Fruit fly (Drosophila melanogaster) whole organism, embryonic: ENCODE data around the gene CG3198.

Experiments used
- Abd-B ChIP-seq: fragments of 200-800 bp; sonication (Bioruptor generic); optimal IDR thresholded peaks from 2 replicates; lab custom pipeline; 2018; ENCODE audit warnings: missing biosample characterization, mild to moderate bottlenecking, missing genetic modification characterization, moderate library complexity
- Ada2b ChIP-seq: fragments of 200-800 bp; sonication (Bioruptor generic); IDR thresholded peaks from 2 replicates; pipeline ENCODE4 v1.3.6; 2022; ENCODE audit warnings: missing biosample characterization, missing genetic modification characterization
- CG10147 ChIP-seq: fragments of 200-800 bp; sonication (Bioruptor generic); optimal IDR thresholded peaks from 2 replicates; lab custom pipeline; 2019; ENCODE audit warnings: missing biosample characterization, mild to moderate bottlenecking, missing genetic modification characterization, moderate library complexity
- CG10565 ChIP-seq: fragments of 200-800 bp; sonication (Bioruptor generic); optimal IDR thresholded peaks from 3 replicates; lab custom pipeline; 2016; ENCODE audit warnings: missing biosample characterization, mild to moderate bottlenecking, missing genetic modification characterization
- CG11723 ChIP-seq: fragments of 200-800 bp; sonication (Bioruptor generic); optimal IDR thresholded peaks from 2 replicates; lab custom pipeline; 2017; ENCODE audit warnings: missing biosample characterization, mild to moderate bottlenecking, missing genetic modification characterization
- CG12071 ChIP-seq: fragments of 200-800 bp; sonication (Bioruptor generic); optimal IDR thresholded peaks from 3 replicates; lab custom pipeline; 2018; ENCODE audit warnings: missing biosample characterization, mild to moderate bottlenecking, missing genetic modification characterization
- CG12236 ChIP-seq: fragments of 200-800 bp; sonication (Bioruptor generic); optimal IDR thresholded peaks from 2 replicates; lab custom pipeline; 2016; ENCODE audit warnings: missing biosample characterization, missing genetic modification characterization
- CG15479 ChIP-seq: fragments of 200-800 bp; sonication (Bioruptor generic); optimal IDR thresholded peaks from 3 replicates; lab custom pipeline; 2019; ENCODE audit warnings: missing biosample characterization, mild to moderate bottlenecking, missing genetic modification characterization, moderate library complexity
- CG16779 ChIP-seq: fragments of 200-800 bp; sonication (Bioruptor generic); IDR thresholded peaks from 2 replicates; pipeline ENCODE4 v1.3.6; 2022; ENCODE audit warnings: missing biosample characterization, missing genetic modification characterization
- CG17385 ChIP-seq: fragments of 200-800 bp; sonication (Bioruptor generic); optimal IDR thresholded peaks from 3 replicates; lab custom pipeline; 2018; ENCODE audit warnings: missing biosample characterization, mild to moderate bottlenecking, missing genetic modification characterization
- CG17802 ChIP-seq: fragments of 200-800 bp; sonication (Bioruptor generic); optimal IDR thresholded peaks from 2 replicates; lab custom pipeline; 2018; ENCODE audit warnings: missing biosample characterization, mild to moderate bottlenecking, missing genetic modification characterization, moderate library complexity
- CG3163 ChIP-seq: fragments of 200-800 bp; sonication (Bioruptor generic); optimal IDR thresholded peaks from 3 replicates; lab custom pipeline; 2016; ENCODE audit warnings: missing biosample characterization, missing genetic modification characterization
- CG3407 ChIP-seq: fragments of 200-800 bp; sonication (Bioruptor generic); optimal IDR thresholded peaks from 2 replicates; lab custom pipeline; 2018; ENCODE audit warnings: missing biosample characterization, mild to moderate bottlenecking, missing genetic modification characterization
- CG4424 ChIP-seq: fragments of 200-800 bp; sonication (Bioruptor generic); optimal IDR thresholded peaks from 3 replicates; lab custom pipeline; 2016; ENCODE audit warnings: missing biosample characterization, missing genetic modification characterization
- CG4707 ChIP-seq: fragments of 200-800 bp; sonication (Bioruptor generic); optimal IDR thresholded peaks from 2 replicates; lab custom pipeline; 2018; ENCODE audit warnings: missing biosample characterization, mild to moderate bottlenecking, missing genetic modification characterization, moderate library complexity
- CG8089 ChIP-seq: fragments of 200-800 bp; sonication (Bioruptor generic); optimal IDR thresholded peaks from 3 replicates; lab custom pipeline; 2016; ENCODE audit warnings: missing biosample characterization, missing genetic modification characterization
- CrebB ChIP-seq: fragments of 200-800 bp; sonication (Bioruptor generic); optimal IDR thresholded peaks from 3 replicates; lab custom pipeline; 2018; ENCODE audit warnings: missing biosample characterization, mild to moderate bottlenecking, missing genetic modification characterization
- Dek ChIP-seq: fragments of 200-800 bp; sonication (Bioruptor generic); optimal IDR thresholded peaks from 3 replicates; lab custom pipeline; 2019; ENCODE audit warnings: missing biosample characterization, mild to moderate bottlenecking, missing genetic modification characterization, moderate library complexity
- Dip2 ChIP-seq: fragments of 200-800 bp; sonication (Bioruptor generic); IDR thresholded peaks from 2 replicates; pipeline ENCODE4 v1.3.6; 2022; ENCODE audit warnings: missing biosample characterization, missing genetic modification characterization
- ERR ChIP-seq: fragments of 200-800 bp; sonication (Bioruptor generic); optimal IDR thresholded peaks from 2 replicates; lab custom pipeline; 2016; ENCODE audit warnings: missing biosample characterization, missing genetic modification characterization
- Ets97D ChIP-seq: fragments of 200-800 bp; sonication (Bioruptor generic); optimal IDR thresholded peaks from 3 replicates; lab custom pipeline; 2016; ENCODE audit warnings: missing biosample characterization, missing genetic modification characterization
- Fer3 ChIP-seq: fragments of 200-800 bp; sonication (Bioruptor generic); optimal IDR thresholded peaks from 2 replicates; lab custom pipeline; 2018; ENCODE audit warnings: missing biosample characterization, mild to moderate bottlenecking, missing genetic modification characterization, moderate library complexity
- Max ChIP-seq: fragments of 200-800 bp; sonication (Bioruptor generic); optimal IDR thresholded peaks from 2 replicates; lab custom pipeline; 2016; ENCODE audit warnings: missing biosample characterization, mild to moderate bottlenecking, missing genetic modification characterization
- Neu2 ChIP-seq: fragments of 200-800 bp; sonication (Bioruptor generic); optimal IDR thresholded peaks from 3 replicates; lab custom pipeline; 2016; ENCODE audit warnings: missing biosample characterization, missing genetic modification characterization, borderline replicate concordance
- Opbp ChIP-seq: fragments of 200-800 bp; sonication (Bioruptor generic); IDR thresholded peaks from 3 replicates; pipeline ENCODE4 v1.3.6; 2022; ENCODE audit warnings: missing biosample characterization, missing genetic modification characterization; ENCODE audit not compliant: partially characterized antibody
- Vsx1 ChIP-seq: fragments of 200-800 bp; sonication (Bioruptor generic); optimal IDR thresholded peaks from 2 replicates; lab custom pipeline; 2017; ENCODE audit warnings: missing biosample characterization, mild to moderate bottlenecking, missing genetic modification characterization, missing genetic modification reagents
- abd-A ChIP-seq: fragments of 200-800 bp; sonication (Bioruptor generic); optimal IDR thresholded peaks from 3 replicates; lab custom pipeline; 2019; ENCODE audit warnings: missing biosample characterization, mild to moderate bottlenecking, missing genetic modification characterization, moderate library complexity
- ap ChIP-seq: fragments of 200-800 bp; sonication (Bioruptor generic); IDR thresholded peaks from 2 replicates; pipeline ENCODE4 v1.3.6; 2022; ENCODE audit warnings: missing biosample characterization, missing genetic modification characterization
- ase ChIP-seq: fragments of 200-800 bp; sonication (Bioruptor generic); IDR thresholded peaks from 3 replicates; pipeline ENCODE4 v1.3.6; 2022; ENCODE audit warnings: missing biosample characterization, missing genetic modification characterization
- caup ChIP-seq: fragments of 200-800 bp; sonication (Bioruptor generic); optimal IDR thresholded peaks from 3 replicates; lab custom pipeline; 2017; ENCODE audit warnings: missing biosample characterization, mild to moderate bottlenecking, missing genetic modification characterization, moderate library complexity; ENCODE audit not compliant: severe bottlenecking
- chm ChIP-seq: fragments of 200-800 bp; sonication (Bioruptor generic); IDR thresholded peaks from 2 replicates; pipeline ENCODE4 v1.3.6; 2022; ENCODE audit warnings: missing biosample characterization, missing genetic modification characterization
- crc ChIP-seq: fragments of 200-800 bp; sonication (Bioruptor generic); optimal IDR thresholded peaks from 2 replicates; lab custom pipeline; 2016; ENCODE audit warnings: missing biosample characterization, missing genetic modification characterization
- cwo ChIP-seq: fragments of 200-800 bp; sonication (Bioruptor generic); optimal IDR thresholded peaks from 3 replicates; lab custom pipeline; 2017; ENCODE audit warnings: missing biosample characterization, missing genetic modification characterization, mild to moderate bottlenecking, moderate library complexity, missing genetic modification reagents
- dan ChIP-seq: fragments of 200-800 bp; sonication (Bioruptor generic); IDR thresholded peaks from 2 replicates; pipeline ENCODE4 v1.3.6; 2022; ENCODE audit warnings: missing biosample characterization, missing genetic modification characterization
- gcm ChIP-seq: fragments of 200-800 bp; sonication (Bioruptor generic); optimal IDR thresholded peaks from 2 replicates; lab custom pipeline; 2019; ENCODE audit warnings: missing biosample characterization, mild to moderate bottlenecking, missing genetic modification characterization, moderate library complexity
- jigr1 ChIP-seq: fragments of 200-800 bp; sonication (Bioruptor generic); IDR thresholded peaks from 3 replicates; pipeline ENCODE4 v1.3.6; 2022; ENCODE audit warnings: missing biosample characterization, missing genetic modification characterization
- kah ChIP-seq: fragments of 200-800 bp; sonication (Bioruptor generic); optimal IDR thresholded peaks from 2 replicates; lab custom pipeline; 2018; ENCODE audit warnings: missing biosample characterization, mild to moderate bottlenecking, missing genetic modification characterization
- peb ChIP-seq: fragments of 200-800 bp; sonication (Bioruptor generic); IDR thresholded peaks from 2 replicates; pipeline ENCODE4 v1.3.6; 2022; ENCODE audit warnings: missing biosample characterization, missing genetic modification characterization
- psq ChIP-seq: fragments of 200-800 bp; sonication (Bioruptor generic); optimal IDR thresholded peaks from 2 replicates; lab custom pipeline; 2017; ENCODE audit warnings: missing biosample characterization, missing genetic modification characterization
- ranshi ChIP-seq: fragments of 200-800 bp; sonication (Bioruptor generic); IDR thresholded peaks from 2 replicates; pipeline ENCODE4 v1.3.6; 2022; ENCODE audit warnings: missing biosample characterization, missing genetic modification characterization
- schlank ChIP-seq: fragments of 200-800 bp; sonication (Bioruptor generic); optimal IDR thresholded peaks from 2 replicates; lab custom pipeline; 2018; ENCODE audit warnings: missing biosample characterization, mild to moderate bottlenecking, missing genetic modification characterization
- sd ChIP-seq: fragments of 200-800 bp; sonication (Bioruptor generic); optimal IDR thresholded peaks from 3 replicates; lab custom pipeline; 2018; ENCODE audit warnings: missing biosample characterization, mild to moderate bottlenecking, missing genetic modification characterization, moderate library complexity
- sisA ChIP-seq: fragments of 200-800 bp; sonication (Bioruptor generic); IDR thresholded peaks from 2 replicates; pipeline ENCODE4 v1.3.6; 2022; ENCODE audit warnings: missing biosample characterization, missing genetic modification characterization
- so ChIP-seq: fragments of 200-800 bp; sonication (Bioruptor generic); IDR thresholded peaks from 3 replicates; pipeline ENCODE4 v1.3.6; 2022; ENCODE audit warnings: missing biosample characterization, missing genetic modification characterization
- sr ChIP-seq: fragments of 200-800 bp; sonication (Bioruptor generic); IDR thresholded peaks from 3 replicates; pipeline ENCODE4 v1.3.6; 2022; ENCODE audit warnings: missing biosample characterization, missing genetic modification characterization
- toy ChIP-seq: fragments of 200-800 bp; sonication (Bioruptor generic); IDR thresholded peaks from 2 replicates; pipeline ENCODE4 v1.3.6; 2022; ENCODE audit warnings: missing biosample characterization, missing genetic modification characterization
- ttk ChIP-seq: fragments of 200-800 bp; sonication (Bioruptor generic); IDR thresholded peaks from 2 replicates; pipeline ENCODE4 v2.1.2; 2022; ENCODE audit warnings: missing biosample characterization, missing genetic modification characterization
- tx ChIP-seq: fragments of 200-800 bp; sonication (Bioruptor generic); optimal IDR thresholded peaks from 2 replicates; lab custom pipeline; 2016; ENCODE audit warnings: missing biosample characterization, missing genetic modification characterization
- usp ChIP-seq: fragments of >200 bp; optimal IDR thresholded peaks from 2 replicates; lab custom pipeline; 2017; ENCODE audit warnings: missing biosample characterization, missing genetic modification characterization
- wdn ChIP-seq: fragments of 200-800 bp; sonication (Bioruptor generic); IDR thresholded peaks from 2 replicates; pipeline ENCODE4 v1.3.6; 2022; ENCODE audit warnings: missing biosample characterization, missing genetic modification characterization

CG3198 gene

dm6 chrX:6656023-6656594 is 17.7 kb downstream of the CG3198 start (continued):
- TF ChIP-seq Ada2b (GFP tag; lab: Robert Waterston, UW) = peak; percentile 79
- peak; percentile 85 for TF ChIP-seq sisA (GFP tag; lab: Robert Waterston, UW)
- TF ChIP-seq CG17802 (tag; lab: Kevin White, UChicago) = peak; percentile 40
- peak; percentile 20 for TF ChIP-seq Neu2 (GFP tag; lab: Kevin White, UChicago)
- peak; percentile 68 for TF ChIP-seq wdn (GFP tag; lab: Robert Waterston, UW)
- TF ChIP-seq ase (GFP tag; lab: Robert Waterston, UW) = 0 out of 3 replicates have a peak, but pooled peaks have one; percentile 32
- TF ChIP-seq sr (GFP tag; lab: Robert Waterston, UW) = no peak
- TF ChIP-seq ERR = peak; percentile 69
- TF ChIP-seq ranshi (GFP tag; lab: Robert Waterston, UW) = peak; percentile 65
- peak; percentile 68 for TF ChIP-seq CG12236 (GFP tag; lab: Kevin White, UChicago)
- no peak for TF ChIP-seq CG16779
- peak; percentile 84 for TF ChIP-seq CG10147 (GFP tag; lab: Kevin White, UChicago)
- peak; percentile 48; the same call in 1 of the 3 replicates for TF ChIP-seq jigr1 (GFP tag; lab: Robert Waterston, UW)
- peak; percentile 30 for TF ChIP-seq psq (GFP tag; lab: Kevin White, UChicago)
- TF ChIP-seq CG3163 (GFP tag; lab: Kevin White, UChicago) = peak; percentile 31
- no peak for TF ChIP-seq CG15479
- TF ChIP-seq schlank = peak; percentile 70
- 0 out of 2 replicates have a peak, but pooled peaks have one; percentile 29 for TF ChIP-seq toy (GFP tag; lab: Robert Waterston, UW)
- peak; percentile 68 for TF ChIP-seq CG8089
- TF ChIP-seq Fer3 (tag; lab: Kevin White, UChicago) = peak; percentile 81
- TF ChIP-seq abd-A (tag; lab: Kevin White, UChicago) = no peak
- peak; percentile 84 for TF ChIP-seq Abd-B
- TF ChIP-seq CG10565 = no peak
- peak; percentile 85 for TF ChIP-seq caup
- TF ChIP-seq gcm (GFP tag; lab: Kevin White, UChicago) = peak; percentile 77
- peak; percentile 50 for TF ChIP-seq CG3407
- peak; percentile 81; the same call in 2 of the 3 replicates for TF ChIP-seq so (GFP tag; lab: Robert Waterston, UW)
- TF ChIP-seq Vsx1 (GFP tag; lab: Kevin White, UChicago) = peak; percentile 62
- TF ChIP-seq Dip2 (GFP tag; lab: Robert Waterston, UW) = no peak
- peak; percentile 78 for TF ChIP-seq crc
- peak; percentile 62; the same call in 1 of the 2 replicates for TF ChIP-seq chm (GFP tag; lab: Robert Waterston, UW)
- TF ChIP-seq usp (GFP tag; lab: Kevin White, UChicago) = no peak
- peak; percentile 45; the same call in 1 of the 2 replicates for TF ChIP-seq ap
- peak; percentile 45 for TF ChIP-seq CrebB (tag; lab: Kevin White, UChicago)
- peak; percentile 60 for TF ChIP-seq peb (GFP tag; lab: Robert Waterston, UW)
- peak; percentile 69 for TF ChIP-seq tx (GFP tag; lab: Kevin White, UChicago)
- TF ChIP-seq CG12071 (GFP tag; lab: Kevin White, UChicago) = peak; percentile 78
- TF ChIP-seq CG11723 (GFP tag; lab: Kevin White, UChicago) = peak; percentile 69
- TF ChIP-seq Opbp (GFP tag; lab: Robert Waterston, UW) = no peak
- TF ChIP-seq ttk = peak; percentile 78
- peak; percentile 78 for TF ChIP-seq Dek (tag; lab: Kevin White, UChicago)
- no peak for TF ChIP-seq dan (GFP tag; lab: Robert Waterston, UW)
- TF ChIP-seq CG4707 (GFP tag; lab: Kevin White, UChicago) = peak; percentile 45
- peak; percentile 59 for TF ChIP-seq kah (GFP tag; lab: Kevin White, UChicago)
- TF ChIP-seq Max (GFP tag; lab: Kevin White, UChicago) = peak; percentile 75
- peak; percentile 86 for TF ChIP-seq CG4424 (GFP tag; lab: Kevin White, UChicago)
- no peak for TF ChIP-seq sd (tag; lab: Kevin White, UChicago)
- TF ChIP-seq Ets97D = peak; percentile 48
- TF ChIP-seq cwo (GFP tag; lab: Kevin White, UChicago) = peak; percentile 86
- TF ChIP-seq CG17385 (GFP tag; lab: Kevin White, UChicago) = peak; percentile 82
